Fruit fly (Drosophila melanogaster): ENCODE results near the gene Gr64a.

Gene Gr64a

DNA sequence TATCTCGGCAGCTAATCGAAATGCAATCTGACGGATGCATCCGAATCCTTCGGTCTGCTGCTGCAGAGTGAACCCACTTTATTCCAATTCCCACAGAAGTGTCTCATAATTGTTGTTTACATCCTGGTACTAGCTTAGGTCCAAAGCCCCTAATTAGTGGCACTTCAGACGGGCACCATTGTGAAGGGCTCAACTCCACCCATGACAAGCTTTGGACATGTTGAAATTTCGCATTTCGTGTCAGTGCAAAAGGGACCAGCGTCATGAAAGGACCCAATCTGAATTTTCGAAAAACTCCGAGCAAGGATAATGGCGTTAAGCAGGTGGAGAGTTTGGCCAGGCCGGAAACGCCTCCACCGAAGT is at the start of gene Gr64a:
TSS of gene Gr64a (plus strand) at position 264 of the 363 bp plus-strand sequence.
- TF ChIP-seq CTCF (optimal IDR thresholded peaks at IDR 0.05) (no peak), CG8478 (optimal IDR thresholded peaks at IDR 0.05) (no peak)

DNA sequence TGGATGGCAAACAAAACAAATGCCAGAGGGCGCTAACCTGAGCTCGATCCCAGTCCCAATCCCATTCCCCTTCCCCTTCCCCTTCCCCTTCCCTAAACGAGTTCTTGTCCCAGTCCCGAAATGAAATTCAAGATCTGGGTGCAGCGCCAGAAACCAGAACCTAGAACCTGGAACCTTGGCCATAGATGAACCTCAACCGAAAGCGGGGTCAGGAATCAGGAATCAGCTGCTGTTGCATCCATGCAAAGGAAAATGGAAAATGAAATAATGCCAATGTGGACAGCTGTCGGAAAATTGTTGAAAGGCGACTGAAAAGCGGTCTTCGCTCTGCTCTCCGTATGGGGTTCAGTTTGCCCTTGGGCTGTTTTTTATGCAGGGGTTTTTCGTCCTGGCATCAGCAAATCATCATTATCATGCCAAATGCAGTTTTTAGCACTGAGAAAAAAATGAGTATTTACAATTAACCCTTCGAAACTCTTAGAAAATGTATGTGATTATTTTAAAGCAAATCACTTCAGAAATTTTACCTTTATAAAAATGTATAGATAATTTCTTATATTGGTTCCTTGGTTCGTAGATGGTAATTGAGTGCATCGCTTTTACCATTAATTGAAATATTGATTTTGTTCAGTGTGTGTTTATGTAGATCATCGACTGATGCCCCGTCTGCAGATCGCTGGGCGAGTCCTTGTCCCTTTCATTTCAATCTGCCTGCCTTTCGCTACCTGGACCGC is 48.8 kb upstream of the Gr64a start:
- TF ChIP-seq CG8478 (optimal IDR thresholded peaks at IDR 0.05): no peak

DNA sequence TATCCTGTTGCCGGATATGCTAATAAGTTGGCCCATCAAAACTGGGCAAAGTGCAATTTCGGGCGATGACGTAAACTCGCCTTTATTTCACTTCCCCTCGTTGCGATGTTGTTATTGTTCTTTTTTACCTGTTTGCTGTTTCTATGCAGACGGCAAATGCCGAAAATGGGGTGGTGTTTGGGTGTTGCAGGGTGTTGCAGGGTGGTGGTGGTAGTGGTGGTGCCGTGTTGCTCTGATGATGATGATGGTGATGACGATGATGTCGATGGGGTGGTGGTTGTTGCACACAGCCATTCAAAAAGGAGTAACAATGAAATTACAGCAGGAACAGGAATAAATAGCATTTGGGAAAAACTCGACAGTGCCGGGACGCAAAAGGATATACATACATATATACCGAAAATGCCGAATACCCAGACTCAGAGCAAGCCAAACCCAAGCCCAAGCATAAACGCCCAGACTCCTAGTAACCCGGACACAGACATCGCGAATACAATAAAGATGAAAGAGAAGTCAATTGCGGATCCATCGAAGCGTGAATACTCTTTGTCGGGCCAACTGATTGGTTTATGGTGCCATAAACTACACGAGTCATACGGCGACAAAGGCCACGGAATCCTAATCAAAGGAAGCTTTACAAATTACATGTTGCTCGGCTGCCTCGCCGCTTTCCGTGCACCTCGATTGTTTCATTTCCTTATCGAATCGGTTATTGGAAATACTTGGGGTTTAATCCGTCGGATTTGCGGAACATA is 47.6 kb upstream of the Gr64a start:
- TF ChIP-seq CG8478 (optimal IDR thresholded peaks at IDR 0.05): no peak
- no peak for TF ChIP-seq CTCF (optimal IDR thresholded peaks at IDR 0.05)

DNA sequence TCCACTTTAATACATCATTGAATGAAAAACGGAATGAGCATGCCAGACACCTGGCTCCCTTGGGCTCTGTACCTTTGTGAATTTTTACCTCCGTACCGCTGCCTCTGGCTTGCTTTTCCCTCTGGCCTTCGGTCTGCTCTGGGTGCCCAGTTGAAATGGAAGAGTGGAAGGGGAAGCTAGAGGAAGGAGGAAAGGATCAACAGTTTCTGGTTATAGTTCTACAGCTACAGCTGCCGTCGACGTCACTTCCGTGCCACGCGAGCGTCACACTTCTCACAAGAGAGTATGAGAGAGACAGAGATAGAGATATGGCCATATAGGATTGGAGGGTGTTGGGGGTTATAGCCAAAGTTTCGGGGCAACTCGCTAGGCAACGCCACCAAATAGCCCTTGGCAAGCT is 46.5 kb upstream of the Gr64a start:
- no peak for TF ChIP-seq CTCF (optimal IDR thresholded peaks at IDR 0.05)

DNA sequence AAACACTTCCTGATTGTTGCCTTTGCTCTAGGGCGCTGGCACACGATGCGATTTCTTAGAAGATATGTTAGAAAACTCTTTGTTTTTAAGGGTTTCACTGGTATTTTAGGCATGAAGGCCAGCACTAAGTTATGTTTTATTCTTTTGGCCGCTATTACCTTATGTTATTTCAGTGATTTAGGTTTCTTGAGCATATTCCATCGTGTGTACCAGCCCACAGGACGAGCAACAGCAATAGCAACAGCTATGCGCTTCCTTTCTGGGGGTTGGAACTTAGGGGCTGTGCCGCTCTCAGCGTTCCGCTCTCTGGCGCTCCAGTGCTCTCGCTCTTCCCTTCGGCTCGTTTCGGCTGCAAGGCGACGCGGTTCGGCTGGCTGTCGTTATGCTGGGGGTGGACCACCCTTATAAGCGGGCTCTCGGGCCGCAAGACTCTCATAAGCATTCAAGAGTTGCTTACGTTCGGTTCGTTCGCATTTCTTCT is 43.1 kb upstream of the Gr64a start, which contains the start of gene scrt:
TSS of gene scrt (plus strand) at position 431 of the 481 bp plus-strand sequence.
- TF ChIP-seq CG8478 (optimal IDR thresholded peaks at IDR 0.05) (no peak), CTCF (optimal IDR thresholded peaks at IDR 0.05) (no peak)

DNA sequence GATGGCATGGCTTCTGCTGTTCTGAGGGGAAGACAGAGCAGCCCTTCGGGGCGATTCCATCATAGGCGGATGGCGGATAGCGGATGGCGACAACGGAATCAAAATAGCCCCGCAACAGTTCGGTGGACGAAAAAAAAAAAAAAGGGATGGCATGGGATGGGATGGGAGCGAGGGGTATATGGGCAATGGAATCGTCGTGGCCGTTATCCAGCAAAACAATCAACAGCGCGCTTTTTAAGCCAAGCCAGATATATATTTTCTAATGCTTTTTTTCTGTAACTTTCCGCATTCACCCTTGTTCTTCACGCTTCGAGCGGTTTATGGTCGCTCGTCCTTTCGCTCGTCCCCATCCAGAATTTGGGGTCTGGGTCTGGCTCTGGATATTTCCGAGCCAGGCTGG is 31.0 kb upstream of the Gr64a start:
- TF ChIP-seq CTCF (optimal IDR thresholded peaks at IDR 0.05) (no peak), CG8478 (optimal IDR thresholded peaks at IDR 0.05) (no peak)

DNA sequence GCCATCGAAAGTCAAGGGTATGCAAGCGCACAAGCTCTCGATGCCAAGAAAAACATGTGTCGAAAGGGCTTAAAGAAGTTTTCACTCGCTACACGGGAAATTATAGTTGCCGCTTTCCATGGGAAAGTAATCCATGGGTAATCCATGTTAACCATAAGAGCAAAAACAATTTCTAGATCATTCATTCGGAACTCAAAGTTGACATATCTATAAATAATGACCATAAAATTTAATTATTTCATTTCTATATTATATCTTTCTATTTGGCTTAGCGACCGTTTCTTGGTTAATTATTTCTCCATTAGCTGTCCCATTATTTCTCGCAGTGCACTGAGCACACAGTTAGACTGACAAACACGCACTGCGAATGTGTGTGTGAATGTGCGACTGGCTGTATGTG is 25.9 kb upstream of the Gr64a start:
- TF ChIP-seq CTCF (optimal IDR thresholded peaks at IDR 0.05) (no peak), CG8478 (optimal IDR thresholded peaks at IDR 0.05) (no peak)

DNA sequence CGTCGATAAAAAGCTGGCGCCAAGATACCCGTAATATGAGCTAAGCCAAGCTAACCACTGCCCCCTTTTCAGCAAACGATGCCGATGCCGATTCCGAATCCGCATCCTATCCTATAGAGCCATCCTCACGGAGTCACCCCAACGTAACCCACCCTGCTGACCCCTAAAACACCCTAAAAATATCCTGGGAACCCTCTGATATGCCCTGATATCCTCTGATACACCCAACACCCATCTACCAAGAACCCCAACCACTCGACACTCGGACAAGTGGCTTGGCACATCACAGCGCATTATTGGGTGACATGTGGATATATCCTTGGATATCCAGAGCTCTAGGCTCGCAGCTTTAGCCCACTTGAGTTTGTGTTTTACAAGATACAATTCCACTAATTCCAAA is 25.1 kb upstream of the Gr64a start:
- TF ChIP-seq CG8478 (optimal IDR thresholded peaks at IDR 0.05) (no peak), CTCF (optimal IDR thresholded peaks at IDR 0.05) (no peak)

DNA sequence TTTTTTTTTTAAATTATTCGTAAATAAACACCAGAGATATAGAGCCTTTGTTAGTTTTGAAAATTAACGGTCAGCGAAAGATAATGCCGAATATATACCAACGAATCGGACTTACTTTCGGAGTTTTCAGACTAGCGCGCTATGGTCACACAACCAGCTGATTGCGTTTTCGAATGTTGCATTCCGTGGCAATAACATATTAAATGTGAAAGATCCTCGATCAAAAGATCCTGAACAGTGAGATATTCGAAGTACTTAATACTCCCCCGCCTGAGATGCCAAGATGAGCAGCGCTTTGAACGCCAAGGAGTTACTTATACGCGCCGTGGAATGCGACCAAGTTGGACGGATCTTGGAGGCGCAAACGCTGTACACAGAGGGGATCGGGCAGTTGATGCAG is 23.3 kb upstream of the Gr64a start, which contains the start of gene CG14985:
TSS of gene CG14985 (plus strand) at position 159 of the 400 bp plus-strand sequence.
- TF ChIP-seq CG8478 (optimal IDR thresholded peaks at IDR 0.05) (no peak), CTCF (optimal IDR thresholded peaks at IDR 0.05) (no peak)

DNA sequence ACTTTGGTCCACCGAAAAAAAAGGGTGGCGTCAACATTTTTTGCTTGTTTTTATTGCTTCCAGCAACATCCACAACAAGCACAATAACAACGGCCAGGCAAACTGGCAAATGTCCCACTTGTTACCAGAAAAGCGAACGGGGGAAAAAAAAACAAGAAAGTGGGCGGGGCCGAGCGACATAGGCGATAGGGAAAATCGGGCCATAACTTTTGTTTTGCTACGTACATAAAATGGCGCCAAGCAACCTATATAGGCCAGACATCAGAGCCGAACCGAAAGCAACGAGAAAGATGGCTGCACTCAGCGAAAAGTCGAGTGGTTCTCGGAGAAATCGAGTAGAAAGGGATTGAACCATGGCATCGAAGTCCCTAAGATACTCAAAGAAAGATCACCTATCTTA is 19.3 kb upstream of the Gr64a start:
- TF ChIP-seq CTCF (optimal IDR thresholded peaks at IDR 0.05) (no peak), CG8478 (optimal IDR thresholded peaks at IDR 0.05) (no peak)

DNA sequence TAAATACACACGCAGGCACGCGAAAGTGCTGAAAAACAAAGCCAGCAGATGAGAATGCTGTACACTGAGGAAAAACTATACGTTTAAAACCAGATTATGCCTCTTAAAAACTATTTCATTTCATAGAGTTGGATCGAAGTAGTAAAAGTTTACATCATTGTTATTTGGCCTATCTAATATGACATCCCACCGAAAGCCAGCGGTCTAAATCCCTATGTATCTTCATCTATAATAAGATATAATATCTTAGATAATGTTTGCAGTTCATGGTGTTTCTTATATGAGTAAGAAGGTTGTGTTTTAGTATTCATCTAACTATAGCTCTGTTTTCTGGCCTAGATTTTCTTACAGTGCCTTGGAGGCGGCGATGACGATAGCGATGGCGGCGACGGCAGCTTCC is 16.4 kb upstream of the Gr64a start:
- TF ChIP-seq CTCF (optimal IDR thresholded peaks at IDR 0.05): no peak
- TF ChIP-seq CG8478 (optimal IDR thresholded peaks at IDR 0.05): no peak

DNA sequence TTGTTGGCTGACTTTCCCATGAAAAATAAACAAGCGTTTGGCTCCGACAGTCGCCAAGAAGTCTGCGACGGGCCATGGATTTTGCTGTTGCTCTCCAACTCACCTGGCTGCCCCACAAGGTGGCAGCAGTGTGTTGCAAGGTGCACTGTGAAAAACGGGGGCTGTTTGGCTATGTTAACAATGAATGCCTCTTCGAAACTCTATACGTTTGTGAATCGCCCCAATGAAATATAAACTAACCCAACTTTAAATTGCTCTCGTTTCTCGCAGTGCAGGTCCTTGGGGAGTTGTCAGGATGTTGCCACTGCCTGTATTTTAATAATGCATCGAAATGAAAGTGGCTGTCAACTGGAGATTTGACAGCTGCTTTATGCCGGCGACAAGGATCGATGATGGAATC is 12.2 kb upstream of the Gr64a start:
- TF ChIP-seq CTCF (optimal IDR thresholded peaks at IDR 0.05) (no peak), CG8478 (optimal IDR thresholded peaks at IDR 0.05) (no peak)

DNA sequence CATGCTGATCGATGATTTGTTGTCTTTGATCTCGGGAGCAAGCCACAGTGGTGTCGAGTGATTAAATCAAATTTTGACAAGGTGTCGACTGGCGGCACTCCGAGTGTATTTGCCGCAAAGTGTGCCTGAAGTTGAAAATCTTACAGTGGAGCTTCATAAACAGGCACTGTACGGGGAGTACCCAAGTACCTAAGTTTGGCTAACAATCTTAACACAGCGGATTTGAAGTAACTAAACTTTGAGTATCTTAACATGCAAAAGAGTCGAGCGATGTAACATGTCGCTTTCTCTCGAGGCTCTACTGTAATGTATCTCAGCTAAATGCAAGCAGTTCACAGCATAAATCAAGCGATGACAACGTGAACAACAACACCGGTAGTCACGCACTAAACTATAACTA is 9.8 kb upstream of the Gr64a start:
- TF ChIP-seq CG8478 (optimal IDR thresholded peaks at IDR 0.05): no peak
- no peak for TF ChIP-seq CTCF (optimal IDR thresholded peaks at IDR 0.05)

DNA sequence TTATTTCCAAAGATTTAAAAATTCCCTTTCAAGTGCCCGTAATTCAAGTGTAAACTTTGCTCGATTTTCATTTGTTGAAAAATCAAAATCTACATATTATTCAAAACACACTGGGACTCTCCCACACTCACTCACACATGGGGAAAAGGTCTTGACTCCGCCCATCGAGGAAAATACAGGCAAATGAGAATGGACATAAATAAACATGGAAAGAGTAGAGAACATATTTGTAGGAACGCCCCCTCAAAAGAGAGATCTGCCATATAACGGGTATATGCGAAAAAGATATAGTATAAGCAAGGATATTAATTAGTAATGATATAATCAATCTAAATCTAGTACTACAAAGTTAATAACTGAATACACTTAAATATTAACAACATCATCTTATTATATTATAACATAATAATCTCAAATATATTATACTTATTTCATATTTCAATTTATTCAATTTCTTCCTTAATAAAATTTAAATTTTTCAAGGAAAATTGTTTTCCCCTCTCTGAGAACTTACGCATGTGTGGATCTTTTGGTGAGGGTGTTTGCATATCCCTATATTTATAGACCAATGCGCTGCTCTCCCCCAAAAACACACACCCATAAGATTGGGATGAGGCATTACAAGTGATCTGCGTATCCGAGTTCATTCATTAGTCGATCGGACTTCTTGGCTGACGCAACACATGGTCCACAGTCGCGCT is 8.2 kb upstream of the Gr64a start, which contains the start of gene FoxL1:
TSS of gene FoxL1 (plus strand) at position 651 of the 701 bp plus-strand sequence.
- TF ChIP-seq CG8478 (optimal IDR thresholded peaks at IDR 0.05): no peak
- TF ChIP-seq CTCF (optimal IDR thresholded peaks at IDR 0.05): no peak

DNA sequence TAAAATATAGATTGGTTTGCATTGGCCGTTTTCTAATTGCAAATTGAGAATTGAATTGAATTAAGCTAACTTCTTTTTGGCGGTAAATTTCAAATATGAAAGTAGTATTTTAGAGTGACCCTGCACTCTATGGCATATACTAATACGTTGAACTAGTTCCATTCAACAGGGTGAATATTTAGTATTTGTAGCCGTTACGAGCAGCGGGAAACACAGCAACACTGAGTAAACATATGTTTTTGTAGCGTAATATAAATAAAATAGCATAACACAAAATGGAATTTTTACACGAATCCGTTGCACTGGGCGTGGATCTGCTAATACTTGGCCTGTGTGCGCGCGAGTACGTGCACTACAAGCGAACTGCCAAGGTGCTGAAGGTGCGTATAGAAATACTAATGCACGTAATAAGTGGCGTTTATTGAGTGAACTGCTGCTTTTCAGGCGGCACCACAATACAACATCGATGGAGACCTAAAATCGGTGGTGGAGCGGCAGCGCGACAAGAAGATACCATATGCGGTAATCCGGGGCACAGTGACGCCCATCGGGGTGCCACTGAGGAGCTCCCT is 5.2 kb upstream of the Gr64a start, which contains the start of gene Mul1:
TSS of gene Mul1 (plus strand) at position 198 of the 572 bp plus-strand sequence.
- TF ChIP-seq CTCF (optimal IDR thresholded peaks at IDR 0.05) (no peak), CG8478 (optimal IDR thresholded peaks at IDR 0.05) (no peak)
